Fruit fly (Drosophila melanogaster): Measurements from ENCODE around the gene CG44215.

dm6 chr3R:14152550-14152949 lies 1.7 kb downstream of the CG44215 start, which contains the start of gene CG42500:
- TF ChIP-seq Ets21C (GFP tag; optimal IDR thresholded peaks at IDR 0.05) = no peak
- no peak for TF ChIP-seq Hr4 (GFP tag; optimal IDR thresholded peaks at IDR 0.05)
- TF ChIP-seq Hr39 (GFP tag; optimal IDR thresholded peaks at IDR 0.05) = no peak
- no peak for TF ChIP-seq CG3919 (GFP tag; optimal IDR thresholded peaks at IDR 0.05)
- no peak for TF ChIP-seq Hr38 (GFP tag; optimal IDR thresholded peaks at IDR 0.05)

Measured in whole organism, prepupa.